Fruit fly (Drosophila melanogaster) whole organism, embryonic: Measurements from ENCODE around the gene Rpn1.

Experiments
- Asciz ChIP-seq: fragments of 200-800 bp; sonication (Bioruptor generic); optimal IDR thresholded peaks from 2 replicates; lab custom pipeline; 2017; ENCODE audit warnings: missing biosample characterization, mild to moderate bottlenecking, missing genetic modification characterization, missing genetic modification reagents
- B-H1 ChIP-seq: fragments of 200-800 bp; sonication (Bioruptor generic); IDR thresholded peaks from 3 replicates; pipeline ENCODE4 v1.3.6; 2022; ENCODE audit warnings: missing biosample characterization, missing genetic modification characterization
- CG12659 ChIP-seq: fragments of 200-800 bp; sonication (Bioruptor generic); optimal IDR thresholded peaks from 3 replicates; lab custom pipeline; 2017; ENCODE audit warnings: mild to moderate bottlenecking, missing biosample characterization, missing genetic modification reagents, missing genetic modification characterization
- CG13287 ChIP-seq: fragments of 200-800 bp; sonication (Bioruptor generic); IDR thresholded peaks from 2 replicates; pipeline ENCODE4 v1.3.6; 2022; ENCODE audit warnings: missing biosample characterization, missing genetic modification characterization; ENCODE audit not compliant: partially characterized antibody
- CG13894 ChIP-seq: fragments of 200-800 bp; sonication (Bioruptor generic); optimal IDR thresholded peaks from 3 replicates; lab custom pipeline; 2018; ENCODE audit warnings: missing biosample characterization, mild to moderate bottlenecking, missing genetic modification characterization, moderate library complexity
- CG14710 ChIP-seq: fragments of 200-800 bp; sonication (Bioruptor generic); optimal IDR thresholded peaks from 3 replicates; lab custom pipeline; 2019; ENCODE audit warnings: missing biosample characterization, mild to moderate bottlenecking, missing genetic modification characterization, moderate library complexity
- CG14860 ChIP-seq: fragments of 200-800 bp; sonication (Bioruptor generic); IDR thresholded peaks from 3 replicates; pipeline ENCODE4 v1.3.6; 2022; ENCODE audit warnings: missing biosample characterization, missing genetic modification characterization; ENCODE audit not compliant: partially characterized antibody
- CG14965 ChIP-seq: fragments of 200-800 bp; sonication (Bioruptor generic); optimal IDR thresholded peaks from 2 replicates; lab custom pipeline; 2016; ENCODE audit warnings: missing biosample characterization, missing genetic modification characterization, borderline replicate concordance
- CG15601 ChIP-seq: fragments of 200-800 bp; sonication (Bioruptor generic); optimal IDR thresholded peaks from 3 replicates; lab custom pipeline; 2019; ENCODE audit warnings: missing biosample characterization, mild to moderate bottlenecking, missing genetic modification characterization, moderate library complexity
- CG1602 ChIP-seq: fragments of 200-800 bp; sonication (Bioruptor generic); optimal IDR thresholded peaks from 3 replicates; lab custom pipeline; 2016; ENCODE audit warnings: missing biosample characterization, missing genetic modification characterization
- CG16815 ChIP-seq: fragments of 200-800 bp; sonication (Bioruptor generic); optimal IDR thresholded peaks from 3 replicates; lab custom pipeline; 2017; ENCODE audit warnings: missing biosample characterization, mild to moderate bottlenecking, missing genetic modification characterization
- CG17186 ChIP-seq: fragments of 200-800 bp; sonication (Bioruptor generic); optimal IDR thresholded peaks from 3 replicates; lab custom pipeline; 2017; ENCODE audit warnings: missing biosample characterization, missing genetic modification reagents, missing genetic modification characterization
- CG1832 ChIP-seq: fragments of 200-800 bp; sonication (Bioruptor generic); optimal IDR thresholded peaks from 2 replicates; lab custom pipeline; 2017; ENCODE audit warnings: missing biosample characterization, mild to moderate bottlenecking, missing genetic modification characterization, inconsistent platforms
- CG33213 ChIP-seq: fragments of 200-800 bp; sonication (Bioruptor generic); optimal IDR thresholded peaks from 3 replicates; lab custom pipeline; 2016; ENCODE audit warnings: missing biosample characterization, missing genetic modification characterization
- CG33557 ChIP-seq: fragments of 200-800 bp; sonication (Bioruptor generic); optimal IDR thresholded peaks from 2 replicates; lab custom pipeline; 2019; ENCODE audit warnings: missing biosample characterization, mild to moderate bottlenecking, missing genetic modification characterization, moderate library complexity
- CG4360 ChIP-seq: fragments of 200-800 bp; sonication (Bioruptor generic); IDR thresholded peaks from 2 replicates; pipeline ENCODE4 v1.3.6; 2022; ENCODE audit warnings: missing biosample characterization, missing genetic modification characterization
- CG4707 ChIP-seq: fragments of 200-800 bp; sonication (Bioruptor generic); optimal IDR thresholded peaks from 2 replicates; lab custom pipeline; 2018; ENCODE audit warnings: missing biosample characterization, mild to moderate bottlenecking, missing genetic modification characterization, moderate library complexity
- CG7271 ChIP-seq: fragments of 200-800 bp; sonication (Bioruptor generic); optimal IDR thresholded peaks from 2 replicates; lab custom pipeline; 2018; ENCODE audit warnings: missing biosample characterization, mild to moderate bottlenecking, missing genetic modification characterization, moderate library complexity
- CG9609 ChIP-seq: fragments of 200-800 bp; sonication (Bioruptor generic); optimal IDR thresholded peaks from 3 replicates; lab custom pipeline; 2016; ENCODE audit warnings: missing biosample characterization, missing genetic modification characterization
- Dbx ChIP-seq: fragments of 200-800 bp; sonication (Bioruptor generic); IDR thresholded peaks from 3 replicates; pipeline ENCODE4 v1.3.6; 2022; ENCODE audit warnings: missing biosample characterization, missing genetic modification characterization
- Doc3 ChIP-seq: fragments of 200-800 bp; sonication (Bioruptor generic); IDR thresholded peaks from 3 replicates; pipeline ENCODE4 v1.3.6; 2022; ENCODE audit warnings: missing biosample characterization, missing genetic modification characterization; ENCODE audit not compliant: partially characterized antibody
- ERR ChIP-seq: fragments of 200-800 bp; sonication (Bioruptor generic); optimal IDR thresholded peaks from 2 replicates; lab custom pipeline; 2016; ENCODE audit warnings: missing biosample characterization, missing genetic modification characterization
- Hand ChIP-seq: fragments of 200-800 bp; sonication (Bioruptor generic); optimal IDR thresholded peaks from 2 replicates; lab custom pipeline; 2017; ENCODE audit warnings: mild to moderate bottlenecking, missing biosample characterization, missing genetic modification reagents, missing genetic modification characterization
- Hsf ChIP-seq: fragments of 200-800 bp; sonication (Bioruptor generic); optimal IDR thresholded peaks from 3 replicates; lab custom pipeline; 2016; ENCODE audit warnings: missing biosample characterization, missing genetic modification characterization
- Jarid2 ChIP-seq: fragments of 200-800 bp; sonication (Bioruptor generic); optimal IDR thresholded peaks from 3 replicates; lab custom pipeline; 2017; ENCODE audit warnings: mild to moderate bottlenecking, missing biosample characterization, missing genetic modification reagents, missing genetic modification characterization
- Lhr ChIP-seq: fragments of 200-800 bp; sonication (Bioruptor generic); optimal IDR thresholded peaks from 3 replicates; lab custom pipeline; 2017; ENCODE audit warnings: mild to moderate bottlenecking, missing biosample characterization, missing genetic modification reagents, missing genetic modification characterization
- Lim3 ChIP-seq: fragments of 200-800 bp; sonication (Bioruptor generic); IDR thresholded peaks from 2 replicates; pipeline ENCODE4 v1.3.6; 2022; ENCODE audit warnings: missing biosample characterization, missing genetic modification characterization
- Mad ChIP-seq: fragments of 200-800 bp; sonication (Bioruptor generic); optimal IDR thresholded peaks from 2 replicates; lab custom pipeline; 2016; ENCODE audit warnings: missing biosample characterization, missing genetic modification characterization
- NFAT ChIP-seq: fragments of 200-800 bp; sonication (Bioruptor generic); IDR thresholded peaks from 2 replicates; pipeline ENCODE4 v1.3.6; 2022; ENCODE audit warnings: missing biosample characterization, missing genetic modification characterization
- Poxn ChIP-seq: fragments of 200-800 bp; sonication (Bioruptor generic); IDR thresholded peaks from 2 replicates; pipeline ENCODE4 v1.3.6; 2022; ENCODE audit warnings: missing biosample characterization, missing genetic modification characterization
- Rfx ChIP-seq: fragments of 200-800 bp; sonication (Bioruptor generic); IDR thresholded peaks from 2 replicates; pipeline ENCODE4 v1.3.6; 2022; ENCODE audit warnings: missing biosample characterization, missing genetic modification characterization
- Sin3A ChIP-seq: fragments of >200 bp; optimal IDR thresholded peaks from 2 replicates; lab custom pipeline; 2018
- Trl ChIP-seq, 3 experiments: fragments of >200 bp in 2 of 3; fragments of 200-800 bp in 1 of 3; sonication (Bioruptor generic) in 1 of 3; optimal IDR thresholded peaks; 2 replicates in 1 of 3; 3 replicates in 2 of 3; lab custom pipeline; 2016 to 2017; ENCODE audit warnings: missing biosample characterization in 1 of 3, missing genetic modification characterization in 1 of 3
- ab ChIP-seq: fragments of 200-800 bp; sonication (Bioruptor generic); optimal IDR thresholded peaks from 2 replicates; lab custom pipeline; 2016; ENCODE audit warnings: missing biosample characterization, missing genetic modification characterization
- croc ChIP-seq: fragments of 200-800 bp; sonication (Bioruptor generic); conservative IDR thresholded peaks from 3 replicates; pipeline ENCODE4 v1.3.6; 2022; ENCODE audit warnings: missing biosample characterization, missing genetic modification characterization
- dpn ChIP-seq, 2 experiments: fragments of 200-800 bp; sonication (Bioruptor generic); optimal IDR thresholded peaks; 3 replicates each; lab custom pipeline; 2016; ENCODE audit warnings: missing biosample characterization in 2 of 2, missing genetic modification characterization in 2 of 2
- en ChIP-seq: fragments of 200-800 bp; sonication (Bioruptor generic); optimal IDR thresholded peaks from 2 replicates; lab custom pipeline; 2016; ENCODE audit warnings: missing biosample characterization, missing genetic modification characterization
- exex ChIP-seq: fragments of 200-800 bp; sonication (Bioruptor generic); optimal IDR thresholded peaks from 4 replicates; lab custom pipeline; 2018; ENCODE audit warnings: missing biosample characterization, mild to moderate bottlenecking, missing genetic modification characterization, moderate library complexity
- gcm2 ChIP-seq: fragments of 200-800 bp; sonication (Bioruptor generic); optimal IDR thresholded peaks from 2 replicates; lab custom pipeline; 2016; ENCODE audit warnings: missing biosample characterization, missing genetic modification characterization
- gsb-n ChIP-seq: fragments of 200-800 bp; sonication (Bioruptor generic); optimal IDR thresholded peaks from 3 replicates; lab custom pipeline; 2018; ENCODE audit warnings: missing biosample characterization, mild to moderate bottlenecking, missing genetic modification characterization
- jigr1 ChIP-seq: fragments of 200-800 bp; sonication (Bioruptor generic); IDR thresholded peaks from 3 replicates; pipeline ENCODE4 v1.3.6; 2022; ENCODE audit warnings: missing biosample characterization, missing genetic modification characterization
- jing ChIP-seq: fragments of 200-800 bp; sonication (Bioruptor generic); optimal IDR thresholded peaks from 2 replicates; lab custom pipeline; 2018; ENCODE audit warnings: missing biosample characterization, mild to moderate bottlenecking, missing genetic modification characterization
- kay ChIP-seq: fragments of 200-800 bp; sonication (Bioruptor generic); optimal IDR thresholded peaks from 2 replicates; lab custom pipeline; 2016; ENCODE audit warnings: missing biosample characterization, missing genetic modification characterization
- klu ChIP-seq: fragments of 200-800 bp; sonication (Bioruptor generic); IDR thresholded peaks from 2 replicates; pipeline ENCODE4 v1.3.6; 2022; ENCODE audit warnings: missing biosample characterization, missing genetic modification characterization
- knrl ChIP-seq: fragments of 200-800 bp; sonication (Bioruptor generic); IDR thresholded peaks from 3 replicates; pipeline ENCODE4 v1.3.6; 2022; ENCODE audit warnings: missing biosample characterization, missing genetic modification characterization; ENCODE audit not compliant: partially characterized antibody
- nerfin-1 ChIP-seq: fragments of 200-800 bp; sonication (Bioruptor generic); optimal IDR thresholded peaks from 3 replicates; lab custom pipeline; 2019; ENCODE audit warnings: missing biosample characterization, mild to moderate bottlenecking, missing genetic modification characterization, moderate library complexity
- nmo ChIP-seq: fragments of 200-800 bp; sonication (Bioruptor generic); optimal IDR thresholded peaks from 2 replicates; lab custom pipeline; 2018; ENCODE audit warnings: missing biosample characterization, mild to moderate bottlenecking, missing genetic modification characterization, moderate library complexity
- nom ChIP-seq: fragments of 200-800 bp; sonication (Bioruptor generic); optimal IDR thresholded peaks from 2 replicates; lab custom pipeline; 2017; ENCODE audit warnings: missing biosample characterization, missing genetic modification characterization, mild to moderate bottlenecking, moderate library complexity, missing genetic modification reagents
- tgo ChIP-seq: fragments of 200-800 bp; sonication (Bioruptor generic); IDR thresholded peaks from 3 replicates; pipeline ENCODE4 v1.3.6; 2022; ENCODE audit warnings: missing biosample characterization, missing genetic modification characterization
- trh ChIP-seq: fragments of 200-800 bp; sonication (Bioruptor generic); optimal IDR thresholded peaks from 2 replicates; lab custom pipeline; 2016; ENCODE audit warnings: missing biosample characterization, missing genetic modification characterization

Rpn1 gene

dm6 chr3L:19914833-19915232 lies at the start of gene Rpn1 (continued):
- TF ChIP-seq Poxn (GFP tag; lab: Robert Waterston, UW), result no peak
- TF ChIP-seq CG16815, result no peak
- TF ChIP-seq Lhr, result peak; percentile 71
- TF ChIP-seq CG15601 (tag; lab: Kevin White, UChicago), result peak; percentile 43
- TF ChIP-seq klu (GFP tag; lab: Robert Waterston, UW), result no peak
- no peak for TF ChIP-seq gsb-n
- peak; percentile 67 for TF ChIP-seq Sin3A
- TF ChIP-seq ab (GFP tag; lab: Kevin White, UChicago), result no peak
- TF ChIP-seq nerfin-1 (tag; lab: Kevin White, UChicago), result no peak
- peak; percentile 54; the same call in 2 of the 3 replicates for TF ChIP-seq knrl
- no peak for TF ChIP-seq Dbx (GFP tag; lab: Robert Waterston, UW)
- TF ChIP-seq exex (tag; lab: Kevin White, UChicago), result no peak
- no peak for TF ChIP-seq CG14965 (GFP tag; lab: Kevin White, UChicago)
- peak; percentile 37 for TF ChIP-seq CG14710 (tag; lab: Kevin White, UChicago)
- no peak for TF ChIP-seq gcm2 (GFP tag; lab: Kevin White, UChicago)
- TF ChIP-seq jing (GFP tag; lab: Kevin White, UChicago), result no peak
- TF ChIP-seq CG4360 (GFP tag; lab: Robert Waterston, UW), result no peak
- peak; percentile 5 for TF ChIP-seq Hsf (GFP tag; lab: Kevin White, UChicago)
- TF ChIP-seq kay, result no peak
- TF ChIP-seq CG7271, result no peak
- TF ChIP-seq Rfx, result peak; percentile 60
- TF ChIP-seq CG13287, result peak; percentile 68
- TF ChIP-seq CG14860 (GFP tag; lab: Robert Waterston, UW), result no peak
- peak; percentile 39 for TF ChIP-seq CG12659 (GFP tag; lab: Kevin White, UChicago)
- TF ChIP-seq CG13894 (tag; lab: Kevin White, UChicago), result no peak
- no peak for TF ChIP-seq Trl (optimal IDR thresholded peaks at IDR 0.05; lab: Kevin White, UChicago)
- TF ChIP-seq Trl (GFP tag; optimal IDR thresholded peaks at IDR 0.05; lab: Kevin White, UChicago), result no peak
- no peak for TF ChIP-seq tgo
- no peak for TF ChIP-seq nom (GFP tag; lab: Kevin White, UChicago)
- TF ChIP-seq NFAT (GFP tag; lab: Robert Waterston, UW), result no peak; the same call in 1 of the 2 replicates
- no peak for TF ChIP-seq Jarid2
- no peak for TF ChIP-seq en (GFP tag; lab: Kevin White, UChicago)
- TF ChIP-seq jigr1, result no peak
- TF ChIP-seq CG33213 (GFP tag; lab: Kevin White, UChicago), result peak; percentile 37
- TF ChIP-seq croc (GFP tag; lab: Robert Waterston, UW), result no peak
- no peak for TF ChIP-seq CG33557 (GFP tag; lab: Kevin White, UChicago)
- no peak for TF ChIP-seq Doc3 (GFP tag; lab: Robert Waterston, UW)
- TF ChIP-seq Mad (GFP tag; lab: Kevin White, UChicago), result no peak
- TF ChIP-seq CG17186 (GFP tag; lab: Kevin White, UChicago), result peak; percentile 21
- TF ChIP-seq nmo (GFP tag; lab: Kevin White, UChicago), result peak; percentile 33
- TF ChIP-seq dpn (GFP tag; optimal IDR thresholded peaks at IDR 0.05; lab: Kevin White, UChicago), result peak; percentile 1 to 30
- no peak for TF ChIP-seq CG1602 (GFP tag; lab: Kevin White, UChicago)
- no peak for TF ChIP-seq CG4707
- TF ChIP-seq Asciz (GFP tag; lab: Kevin White, UChicago), result no peak
- no peak for TF ChIP-seq ERR (GFP tag; lab: Kevin White, UChicago)
- no peak for TF ChIP-seq trh (GFP tag; lab: Kevin White, UChicago)
- peak; percentile 30 for TF ChIP-seq CG9609 (GFP tag; lab: Kevin White, UChicago)
- TF ChIP-seq Lim3, result no peak
- TF ChIP-seq CG1832 (GFP tag; lab: Kevin White, UChicago), result no peak
- TF ChIP-seq B-H1 (GFP tag; lab: Robert Waterston, UW), result no peak
- no peak for TF ChIP-seq Hand
